Worm (Caenorhabditis elegans) whole organism, L4/young adult: ENCODE measurements around the gene ZC373.2.

Source experiments
- W03F9.2 ChIP-seq: fragments of 150-350 bp; optimal IDR thresholded peaks from 2 replicates; lab custom pipeline; 2014; ENCODE audit warnings: missing biosample characterization, missing genetic modification characterization
- dao-5 ChIP-seq: sonication (generic microtip); optimal IDR thresholded peaks from 2 replicates; lab custom pipeline; 2016; ENCODE audit warnings: missing genotype, missing genetic modification characterization, moderate library complexity, missing compliant biosample characterization
- him-1 ChIP-seq: sonication (generic microtip); optimal IDR thresholded peaks from 2 replicates; lab custom pipeline; 2016; ENCODE audit warnings: missing genotype, missing genetic modification reagents, missing genetic modification characterization, missing compliant biosample characterization

DNA sequence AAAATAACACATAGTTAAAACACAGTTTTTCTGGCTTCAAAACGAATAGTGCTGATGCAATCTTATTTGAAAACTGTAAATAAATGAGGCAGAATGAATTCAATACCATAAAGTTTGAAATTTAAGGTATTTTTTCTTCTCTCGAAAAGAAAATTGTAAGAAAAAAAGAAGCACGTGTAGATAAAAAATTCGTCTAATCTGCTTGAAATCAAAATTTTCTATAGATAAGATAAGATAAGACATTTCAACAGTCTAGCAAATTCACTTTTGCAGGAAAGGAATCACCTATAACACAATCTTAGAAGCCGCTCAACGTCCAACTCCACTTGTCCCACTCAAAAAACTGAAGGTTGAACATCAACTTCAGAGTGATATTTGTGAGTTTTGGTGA, 3.8 kb downstream of the ZC373.2 start:
- no peak for TF ChIP-seq him-1 (tag; lab: Kevin White, UChicago)
- TF ChIP-seq dao-5, result no peak
- no peak for TF ChIP-seq W03F9.2 (tag; lab: Kevin White, UChicago)
